Worm (Caenorhabditis elegans) whole organism, L1 larva: ENCODE measurements around the gene let-418.

Experiments used
- C16A3.4 ChIP-seq: fragments of 150-350 bp; optimal IDR thresholded peaks from 2 replicates; lab custom pipeline; 2014; ENCODE audit warnings: missing biosample characterization, missing genetic modification characterization
- F16B12.6 ChIP-seq: fragments of 150-350 bp; optimal IDR thresholded peaks from 2 replicates; lab custom pipeline; 2014; ENCODE audit warnings: missing biosample characterization, missing genetic modification characterization
- Y116A8C.19 ChIP-seq: sonication (generic microtip); optimal IDR thresholded peaks from 2 replicates; lab custom pipeline; 2016; ENCODE audit warnings: missing compliant biosample characterization, missing genetic modification characterization, borderline replicate concordance
- aly-2 ChIP-seq: fragments of 150-350 bp; optimal IDR thresholded peaks from 2 replicates; lab custom pipeline; 2014; ENCODE audit warnings: missing biosample characterization, missing genetic modification characterization
- ama-1 ChIP-seq: fragments of 150-350 bp; optimal IDR thresholded peaks from 2 replicates; lab custom pipeline; 2014
- blmp-1 ChIP-seq: fragments of 150-350 bp; optimal IDR thresholded peaks from 2 replicates; lab custom pipeline; 2014; ENCODE audit warnings: missing biosample characterization, missing genetic modification characterization
- ceh-8 ChIP-seq: fragments of 200-800 bp; sonication (Bioruptor generic); optimal IDR thresholded peaks from 2 replicates; lab custom pipeline; 2018; ENCODE audit warnings: mild to moderate bottlenecking, missing genetic modification characterization, moderate library complexity, missing compliant biosample characterization
- ceh-82 ChIP-seq, 3 experiments: fragments of 150-350 bp in 1 of 3; sonication (generic microtip) in 2 of 3; optimal IDR thresholded peaks; 2 replicates each; lab custom pipeline; 2014 to 2017; ENCODE audit warnings: missing biosample characterization in 3 of 3, missing genetic modification characterization in 3 of 3
- ceh-88 ChIP-seq: fragments of 200-800 bp; sonication (Bioruptor generic); IDR thresholded peaks from 2 replicates; pipeline ENCODE4 v1.3.6; 2022; ENCODE audit warnings: missing genetic modification characterization, missing compliant biosample characterization
- dpl-1 ChIP-seq, 3 experiments: fragments of 150-350 bp in 2 of 3; sonication (generic microtip) in 1 of 3; optimal IDR thresholded peaks; 2 replicates each; lab custom pipeline; 2014 to 2017; ENCODE audit warnings: missing biosample characterization in 3 of 3, missing genetic modification characterization in 3 of 3, missing genetic modification reagents in 3 of 3
- dsc-1 ChIP-seq: sonication (generic microtip); optimal IDR thresholded peaks from 2 replicates; lab custom pipeline; 2016; ENCODE audit warnings: mild to moderate bottlenecking, missing genetic modification characterization, missing compliant biosample characterization
- efl-1 ChIP-seq, 4 experiments: fragments of 150-350 bp; optimal IDR thresholded peaks in 3 of 4; peaks in 1 of 4; 1 replicate in 1 of 4; 2 replicates in 3 of 4; lab custom pipeline; 2014; ENCODE audit warnings: missing biosample characterization in 2 of 4, missing genetic modification characterization in 2 of 4, missing genetic modification reagents in 2 of 4
- egl-27 ChIP-seq, 2 experiments: fragments of 150-350 bp in 1 of 2; sonication (generic microtip); optimal IDR thresholded peaks; 3 replicates each; lab custom pipeline; 2017 to 2018; ENCODE audit warnings: missing biosample characterization in 2 of 2, missing genetic modification characterization in 2 of 2, missing genetic modification reagents in 2 of 2
- elt-2 ChIP-seq: sonication (generic microtip); optimal IDR thresholded peaks from 2 replicates; lab custom pipeline; 2016; ENCODE audit warnings: missing genetic modification characterization, mild to moderate bottlenecking, inconsistent platforms, missing compliant biosample characterization, missing genetic modification reagents
- ets-5 ChIP-seq: fragments of 200-800 bp; sonication (Bioruptor generic); IDR thresholded peaks from 2 replicates; pipeline ENCODE4 v1.3.6; 2022; ENCODE audit warnings: missing genetic modification characterization, missing compliant biosample characterization
- fkh-10 ChIP-seq: sonication (generic microtip); optimal IDR thresholded peaks from 2 replicates; lab custom pipeline; 2017; ENCODE audit warnings: missing biosample characterization, missing genetic modification reagents, missing genetic modification characterization
- fkh-8 ChIP-seq: sonication (generic microtip); optimal IDR thresholded peaks from 2 replicates; lab custom pipeline; 2016; ENCODE audit warnings: mild to moderate bottlenecking, missing genetic modification characterization, missing compliant biosample characterization
- fos-1 ChIP-seq: fragments of 150-350 bp; optimal IDR thresholded peaks from 2 replicates; lab custom pipeline; 2014; ENCODE audit warnings: missing biosample characterization, missing genetic modification characterization
- grh-1 ChIP-seq: fragments of 200-800 bp; sonication (Bioruptor generic); IDR thresholded peaks from 2 replicates; pipeline ENCODE4 v1.3.6; 2022; ENCODE audit warnings: missing genetic modification reagents, missing genetic modification characterization, missing compliant biosample characterization
- hlh-4 ChIP-seq: sonication (generic microtip); optimal IDR thresholded peaks from 2 replicates; lab custom pipeline; 2016; ENCODE audit warnings: mild to moderate bottlenecking, missing genetic modification characterization, missing compliant biosample characterization
- isw-1 ChIP-seq: fragments of 200-800 bp; sonication (Bioruptor generic); IDR thresholded peaks from 2 replicates; pipeline ENCODE4 v1.3.6; 2022; ENCODE audit warnings: missing genetic modification characterization, missing compliant biosample characterization
- jun-1 ChIP-seq: fragments of 150-350 bp; optimal IDR thresholded peaks from 2 replicates; lab custom pipeline; 2014; ENCODE audit warnings: missing biosample characterization, missing genetic modification reagents, missing genetic modification characterization
- lin-13 ChIP-seq: fragments of 150-350 bp; optimal IDR thresholded peaks from 2 replicates; lab custom pipeline; 2014; ENCODE audit warnings: missing biosample characterization, missing genetic modification reagents, missing genetic modification characterization
- lin-14 ChIP-seq: fragments of 200-800 bp; sonication (Bioruptor generic); optimal IDR thresholded peaks from 2 replicates; lab custom pipeline; 2018; ENCODE audit warnings: mild to moderate bottlenecking, missing genetic modification characterization, moderate library complexity, missing compliant biosample characterization
- lin-15B ChIP-seq: fragments of 150-350 bp; sonication (generic microtip); optimal IDR thresholded peaks from 3 replicates; lab custom pipeline; 2014; ENCODE audit warnings: missing biosample characterization, missing genetic modification characterization
- lin-35 ChIP-seq, 2 experiments: fragments of 150-350 bp; optimal IDR thresholded peaks; 2 replicates each; lab custom pipeline; 2014; ENCODE audit warnings: missing biosample characterization in 2 of 2, missing genetic modification characterization in 2 of 2, missing genetic modification reagents in 2 of 2
- lin-39 ChIP-seq: fragments of 150-350 bp; optimal IDR thresholded peaks from 2 replicates; lab custom pipeline; 2014; ENCODE audit warnings: missing biosample characterization, missing genetic modification reagents, missing genetic modification characterization
- lsy-2 ChIP-seq, 2 experiments: fragments of 150-350 bp; optimal IDR thresholded peaks; 2 replicates each; lab custom pipeline; 2014; ENCODE audit warnings: missing biosample characterization in 2 of 2, missing genetic modification characterization in 2 of 2
- mab-9 ChIP-seq: fragments of 200-800 bp; sonication (Bioruptor generic); IDR thresholded peaks from 2 replicates; pipeline ENCODE4 v1.3.6; 2022; ENCODE audit warnings: missing genetic modification reagents, missing genetic modification characterization, missing compliant biosample characterization
- mdl-1 ChIP-seq, 2 experiments: fragments of 150-350 bp; optimal IDR thresholded peaks; 2 replicates each; lab custom pipeline; 2014 to 2017; ENCODE audit warnings: missing biosample characterization in 2 of 2, missing genetic modification characterization in 2 of 2, inconsistent platforms in 1 of 2
- nhr-11 ChIP-seq: fragments of 150-350 bp; optimal IDR thresholded peaks from 2 replicates; lab custom pipeline; 2014; ENCODE audit warnings: missing biosample characterization, missing genetic modification characterization
- nhr-19 ChIP-seq: fragments of 200-800 bp; sonication (Bioruptor generic); conservative IDR thresholded peaks from 2 replicates; pipeline ENCODE4 v1.3.6; 2022; ENCODE audit warnings: missing genetic modification characterization, missing compliant biosample characterization
- nhr-20 ChIP-seq: sonication (generic microtip); optimal IDR thresholded peaks from 2 replicates; lab custom pipeline; 2016; ENCODE audit warnings: mild to moderate bottlenecking, missing genetic modification characterization, missing compliant biosample characterization
- nhr-71 ChIP-seq: sonication (generic microtip); optimal IDR thresholded peaks from 2 replicates; lab custom pipeline; 2016; ENCODE audit warnings: mild to moderate bottlenecking, missing genetic modification characterization, moderate library complexity, missing compliant biosample characterization
- nhr-76 ChIP-seq: sonication (generic microtip); optimal IDR thresholded peaks from 2 replicates; lab custom pipeline; 2017; ENCODE audit warnings: missing biosample characterization, missing genetic modification characterization
- nhr-84 ChIP-seq: sonication (generic microtip); optimal IDR thresholded peaks from 2 replicates; lab custom pipeline; 2017; ENCODE audit warnings: missing biosample characterization, missing genetic modification characterization
- nhr-85 ChIP-seq: sonication (generic microtip); peaks from one replicate; lab custom pipeline; 2016; ENCODE audit warnings: missing genetic modification characterization, inconsistent platforms, missing compliant biosample characterization
- nhr-90 ChIP-seq: sonication (generic microtip); optimal IDR thresholded peaks from 2 replicates; lab custom pipeline; 2016; ENCODE audit warnings: mild to moderate bottlenecking, missing genetic modification characterization, missing compliant biosample characterization; ENCODE audit not compliant: poor library complexity
- pax-3 ChIP-seq: fragments of 200-800 bp; sonication (Bioruptor generic); optimal IDR thresholded peaks from 2 replicates; lab custom pipeline; 2018; ENCODE audit warnings: mild to moderate bottlenecking, missing genetic modification characterization, moderate library complexity, missing compliant biosample characterization
- pqm-1 ChIP-seq: sonication (generic microtip); optimal IDR thresholded peaks from 3 replicates; lab custom pipeline; 2017; ENCODE audit warnings: missing biosample characterization, missing genetic modification characterization
- snpc-4 ChIP-seq: fragments of 150-350 bp; optimal IDR thresholded peaks from 2 replicates; lab custom pipeline; 2014; ENCODE audit warnings: missing biosample characterization, missing genetic modification characterization
- snu-23 ChIP-seq: sonication (generic microtip); optimal IDR thresholded peaks from 2 replicates; lab custom pipeline; 2016; ENCODE audit warnings: missing genetic modification characterization, missing compliant biosample characterization
- sptf-1 ChIP-seq: fragments of 150-350 bp; optimal IDR thresholded peaks from 2 replicates; lab custom pipeline; 2014; ENCODE audit warnings: missing biosample characterization, missing genetic modification characterization
- tlp-1 ChIP-seq: fragments of 150-350 bp; optimal IDR thresholded peaks from 2 replicates; lab custom pipeline; 2014; ENCODE audit warnings: missing biosample characterization, missing genetic modification characterization
- unc-130 ChIP-seq: fragments of 150-350 bp; optimal IDR thresholded peaks from 2 replicates; lab custom pipeline; 2017; ENCODE audit warnings: missing biosample characterization, missing genetic modification characterization, inconsistent platforms
- unc-30 ChIP-seq: sonication (generic microtip); optimal IDR thresholded peaks from 2 replicates; lab custom pipeline; 2017; ENCODE audit warnings: missing biosample characterization, missing genetic modification characterization
- unc-62 ChIP-seq: fragments of 150-350 bp; optimal IDR thresholded peaks from 2 replicates; lab custom pipeline; 2014; ENCODE audit warnings: missing biosample characterization, missing genetic modification reagents, missing genetic modification characterization
- unc-86 ChIP-seq: sonication (generic microtip); optimal IDR thresholded peaks from 2 replicates; lab custom pipeline; 2016; ENCODE audit warnings: missing genetic modification characterization, missing compliant biosample characterization
- vab-15 ChIP-seq: sonication (generic microtip); optimal IDR thresholded peaks from 2 replicates; lab custom pipeline; 2017; ENCODE audit warnings: missing genotype, mild to moderate bottlenecking, missing genetic modification characterization, missing compliant biosample characterization
- xbp-1 ChIP-seq: sonication (generic microtip); optimal IDR thresholded peaks from 2 replicates; lab custom pipeline; 2016; ENCODE audit warnings: missing genetic modification characterization, missing compliant biosample characterization
- zip-4 ChIP-seq: fragments of 200-800 bp; sonication (Bioruptor generic); optimal IDR thresholded peaks from 2 replicates; lab custom pipeline; 2018; ENCODE audit warnings: mild to moderate bottlenecking, missing genetic modification characterization, moderate library complexity, missing compliant biosample characterization
- ztf-11 ChIP-seq, 2 experiments: sonication (generic microtip); optimal IDR thresholded peaks; 2 replicates each; lab custom pipeline; 2016 to 2017; ENCODE audit warnings: missing genetic modification characterization in 2 of 2, missing biosample characterization in 1 of 2, missing compliant biosample characterization in 1 of 2
- ztf-4 ChIP-seq: fragments of 150-350 bp; optimal IDR thresholded peaks from 2 replicates; lab custom pipeline; 2014; ENCODE audit warnings: missing biosample characterization, missing genetic modification characterization

Gene let-418

ce11 chrV:5821451-5822143, 5.0 kb upstream of the let-418 start:
- TF ChIP-seq tlp-1 (tag; lab: Kevin White, UChicago) (peak; percentile 85), snu-23 (GFP tag; lab: Kevin White, UChicago) (no peak), unc-30 (no peak), unc-86 (tag; lab: Kevin White, UChicago) (no peak), ceh-88 (GFP tag; lab: Robert Waterston, UW) (no peak), lin-15B (tag; lab: Kevin White, UChicago) (no peak), ztf-4 (tag; lab: Kevin White, UChicago) (no peak), nhr-76 (no peak), lin-39 (tag; lab: Kevin White, UChicago) (no peak), mab-9 (GFP tag; lab: Robert Waterston, UW) (no peak), nhr-84 (tag; lab: Kevin White, UChicago) (no peak), lin-35 (GFP tag; optimal IDR thresholded peaks at IDR 0.05; lab: Kevin White, UChicago) (no peak), dpl-1 (GFP tag; optimal IDR thresholded peaks at IDR 0.05; lab: Kevin White, UChicago) (no peak), hlh-4 (no peak), F16B12.6 (tag; lab: Kevin White, UChicago) (no peak), isw-1 (GFP tag; lab: Robert Waterston, UW) (no peak), efl-1 (optimal IDR thresholded peaks at IDR 0.05; lab: Kevin White, UChicago) (no peak), efl-1 (GFP tag; optimal IDR thresholded peaks at IDR 0.05 in 1 of 2; lab: Kevin White, UChicago) (no peak), snpc-4 (tag; lab: Kevin White, UChicago) (no peak), nhr-90 (tag; lab: Kevin White, UChicago) (no peak), Y116A8C.19 (tag; lab: Kevin White, UChicago) (no peak), pax-3 (tag; lab: Kevin White, UChicago) (no peak), ama-1 (lab: Kevin White, UChicago) (no peak), nhr-71 (tag; lab: Kevin White, UChicago) (peak; percentile 23), nhr-11 (tag; lab: Kevin White, UChicago) (no peak), zip-4 (GFP tag; lab: Kevin White, UChicago) (no peak), lin-13 (GFP tag; lab: Kevin White, UChicago) (no peak), unc-130 (no peak), ets-5 (GFP tag; lab: Robert Waterston, UW) (no peak), C16A3.4 (no peak), elt-2 (tag; lab: Kevin White, UChicago) (peak; percentile 96), egl-27 (tag; optimal IDR thresholded peaks at IDR 0.05; lab: Kevin White, UChicago) (no peak), sptf-1 (tag; lab: Kevin White, UChicago) (no peak), fos-1 (no peak), ceh-8 (GFP tag; lab: Kevin White, UChicago) (no peak), fkh-10 (GFP tag; lab: Kevin White, UChicago) (no peak), blmp-1 (no peak), unc-62 (GFP tag; lab: Kevin White, UChicago) (no peak), dsc-1 (no peak), nhr-19 (GFP tag; lab: Robert Waterston, UW) (no peak; the same call in 1 of the 2 replicates), jun-1 (peak; percentile 21), nhr-20 (tag; lab: Kevin White, UChicago) (peak; percentile 2), mdl-1 (tag; optimal IDR thresholded peaks at IDR 0.05; lab: Kevin White, UChicago) (no peak), fkh-8 (tag; lab: Kevin White, UChicago) (no peak), ceh-82 (tag; optimal IDR thresholded peaks at IDR 0.05; lab: Kevin White, UChicago) (no peak), aly-2 (tag; lab: Kevin White, UChicago) (no peak), xbp-1 (tag; lab: Kevin White, UChicago) (no peak), nhr-85 (peak; percentile 72), vab-15 (no peak), ztf-11 (tag; optimal IDR thresholded peaks at IDR 0.05; lab: Kevin White, UChicago) (no peak), lsy-2 (tag; optimal IDR thresholded peaks at IDR 0.05; lab: Kevin White, UChicago) (no peak), pqm-1 (tag; lab: Kevin White, UChicago) (peak; percentile 99), lin-14 (GFP tag; lab: Kevin White, UChicago) (peak; percentile 5), grh-1 (GFP tag; lab: Robert Waterston, UW) (no peak)
